Worm (Caenorhabditis elegans) whole organism, L4 larva: Measurements from ENCODE around the gene srm-4.

ENCODE experiments used
- F49E8.2 ChIP-seq: sonication (generic microtip); optimal IDR thresholded peaks from 2 replicates; lab custom pipeline; 2016; ENCODE audit warnings: missing compliant biosample characterization, mild to moderate bottlenecking, missing genetic modification characterization, borderline replicate concordance
- Y75B8A.6 ChIP-seq: fragments of 200-800 bp; sonication (Bioruptor generic); IDR thresholded peaks from 2 replicates; pipeline ENCODE4 v1.3.6; 2022; ENCODE audit warnings: missing genetic modification reagents, missing genetic modification characterization, missing compliant biosample characterization
- ama-1 ChIP-seq: fragments of 150-350 bp; optimal IDR thresholded peaks from 2 replicates; lab custom pipeline; 2014; ENCODE audit warnings: inconsistent platforms, mixed read lengths
- ceh-28 ChIP-seq: fragments of 150-350 bp; optimal IDR thresholded peaks from 2 replicates; lab custom pipeline; 2014; ENCODE audit warnings: missing biosample characterization, missing genetic modification reagents, missing genetic modification characterization
- daf-12 ChIP-seq: fragments of 150-350 bp; optimal IDR thresholded peaks from 2 replicates; lab custom pipeline; 2014; ENCODE audit warnings: missing biosample characterization, missing genetic modification reagents, missing genetic modification characterization
- dpl-1 ChIP-seq: fragments of 150-350 bp; optimal IDR thresholded peaks from 2 replicates; lab custom pipeline; 2014; ENCODE audit warnings: missing biosample characterization, missing genetic modification reagents, missing genetic modification characterization
- fkh-10 ChIP-seq: fragments of 150-350 bp; optimal IDR thresholded peaks from 2 replicates; lab custom pipeline; 2014; ENCODE audit warnings: missing biosample characterization, missing genetic modification reagents, missing genetic modification characterization
- mdl-1 ChIP-seq, 2 experiments: fragments of 150-350 bp in 1 of 2; sonication (generic microtip) in 1 of 2; optimal IDR thresholded peaks; 2 replicates each; lab custom pipeline; 2014 to 2017; ENCODE audit warnings: missing biosample characterization in 2 of 2, missing genetic modification characterization in 2 of 2
- nhr-11 ChIP-seq: fragments of 150-350 bp; optimal IDR thresholded peaks from 2 replicates; lab custom pipeline; 2014; ENCODE audit warnings: missing biosample characterization, missing genetic modification characterization
- pha-4 ChIP-seq, 2 experiments: fragments of 150-350 bp in 1 of 2; fragments of 200-800 bp in 1 of 2; sonication (Bioruptor generic) in 1 of 2; IDR thresholded peaks in 1 of 2; optimal IDR thresholded peaks in 1 of 2; 2 replicates each; pipeline versions ENCODE4 v1.3.6 to Lab custom; 2014 to 2022; ENCODE audit warnings: missing genetic modification characterization in 2 of 2, missing genetic modification reagents in 2 of 2, missing biosample characterization in 1 of 2, missing compliant biosample characterization in 1 of 2
- php-3 ChIP-seq: fragments of 200-800 bp; sonication (Bioruptor generic); IDR thresholded peaks from 2 replicates; pipeline ENCODE4 v1.3.6; 2022; ENCODE audit warnings: missing genetic modification reagents, missing genetic modification characterization, missing compliant biosample characterization
- unc-39 ChIP-seq: sonication (generic microtip); optimal IDR thresholded peaks from 2 replicates; lab custom pipeline; 2017; ENCODE audit warnings: missing biosample characterization, missing genetic modification characterization
- zag-1 ChIP-seq: fragments of 150-350 bp; optimal IDR thresholded peaks from 2 replicates; lab custom pipeline; 2014; ENCODE audit warnings: missing biosample characterization, missing genetic modification characterization
- ztf-7 ChIP-seq: fragments of 150-350 bp; optimal IDR thresholded peaks from 2 replicates; lab custom pipeline; 2014; ENCODE audit warnings: missing biosample characterization, missing genetic modification characterization

ce11 chrV:14320246-14320645 lies 13.0 kb upstream of the srm-4 start, which contains the start of gene F47B8.14:
- TF ChIP-seq pha-4 (GFP tag; IDR thresholded peaks at IDR 0.05; lab: Robert Waterston, UW), result no peak
- no peak for TF ChIP-seq pha-4 (tag; optimal IDR thresholded peaks at IDR 0.05; lab: Kevin White, UChicago)
- no peak for TF ChIP-seq mdl-1 (tag; optimal IDR thresholded peaks at IDR 0.05; lab: Kevin White, UChicago)
- no peak for TF ChIP-seq nhr-11 (tag; lab: Kevin White, UChicago)
- TF ChIP-seq ama-1 (lab: Kevin White, UChicago), result no peak
- TF ChIP-seq unc-39 (tag; lab: Kevin White, UChicago), result no peak
- TF ChIP-seq daf-12 (tag; lab: Kevin White, UChicago), result no peak
- TF ChIP-seq zag-1, result no peak
- TF ChIP-seq dpl-1, result no peak
- TF ChIP-seq Y75B8A.6 (GFP tag; lab: Robert Waterston, UW), result no peak
- no peak for TF ChIP-seq fkh-10 (GFP tag; lab: Kevin White, UChicago)
- TF ChIP-seq php-3, result no peak
- TF ChIP-seq ztf-7 (tag; lab: Kevin White, UChicago), result no peak
- TF ChIP-seq ceh-28, result no peak
- TF ChIP-seq F49E8.2 (tag; lab: Kevin White, UChicago), result no peak
